Fruit fly (Drosophila melanogaster) whole organism, embryonic: Measurements from ENCODE around the gene Prdm13.

ENCODE experiments used
- CG10366 ChIP-seq: fragments of 200-800 bp; sonication (Bioruptor generic); IDR thresholded peaks from 2 replicates; pipeline ENCODE4 v1.3.6; 2022; ENCODE audit warnings: missing biosample characterization, missing genetic modification characterization
- CG11085 ChIP-seq: fragments of 200-800 bp; sonication (Bioruptor generic); IDR thresholded peaks from 2 replicates; pipeline ENCODE4 v1.3.6; 2022; ENCODE audit warnings: missing biosample characterization, missing genetic modification characterization
- CG11504 ChIP-seq: fragments of 200-800 bp; sonication (Bioruptor generic); optimal IDR thresholded peaks from 3 replicates; lab custom pipeline; 2019; ENCODE audit warnings: missing biosample characterization, mild to moderate bottlenecking, missing genetic modification characterization, moderate library complexity
- CG12744 ChIP-seq: fragments of 200-800 bp; sonication (Bioruptor generic); optimal IDR thresholded peaks from 2 replicates; lab custom pipeline; 2016; ENCODE audit warnings: missing biosample characterization, missing genetic modification characterization
- CG1529 ChIP-seq: fragments of 200-800 bp; sonication (Bioruptor generic); optimal IDR thresholded peaks from 3 replicates; lab custom pipeline; 2018; ENCODE audit warnings: missing biosample characterization, missing genetic modification characterization
- CG17186 ChIP-seq: fragments of 200-800 bp; sonication (Bioruptor generic); optimal IDR thresholded peaks from 3 replicates; lab custom pipeline; 2017; ENCODE audit warnings: missing biosample characterization, missing genetic modification reagents, missing genetic modification characterization
- CG18476 ChIP-seq: fragments of 200-800 bp; sonication (Bioruptor generic); optimal IDR thresholded peaks from 2 replicates; lab custom pipeline; 2016; ENCODE audit warnings: missing biosample characterization, mild to moderate bottlenecking, missing genetic modification characterization
- CG31388 ChIP-seq: fragments of 200-800 bp; sonication (Bioruptor generic); optimal IDR thresholded peaks from 2 replicates; lab custom pipeline; 2016; ENCODE audit warnings: missing biosample characterization, missing genetic modification characterization
- CG3726 ChIP-seq: fragments of 200-800 bp; sonication (Bioruptor generic); IDR thresholded peaks from 3 replicates; pipeline ENCODE4, ENCODE4 v1.3.6; 2022; ENCODE audit warnings: missing biosample characterization, missing genetic modification characterization
- CG4282 ChIP-seq: fragments of 200-800 bp; sonication (Bioruptor generic); optimal IDR thresholded peaks from 2 replicates; lab custom pipeline; 2016; ENCODE audit warnings: missing biosample characterization, missing genetic modification characterization
- CG6791 ChIP-seq: fragments of 200-800 bp; sonication (Bioruptor generic); IDR thresholded peaks from 3 replicates; pipeline ENCODE4 v1.3.6; 2022; ENCODE audit warnings: missing biosample characterization, missing genetic modification characterization; ENCODE audit not compliant: partially characterized antibody
- CG6854 ChIP-seq: fragments of 200-800 bp; sonication (Bioruptor generic); optimal IDR thresholded peaks from 3 replicates; lab custom pipeline; 2017; ENCODE audit warnings: missing biosample characterization, mild to moderate bottlenecking, missing genetic modification characterization
- CG8388 ChIP-seq: fragments of 200-800 bp; sonication (Bioruptor generic); optimal IDR thresholded peaks from 2 replicates; lab custom pipeline; 2019; ENCODE audit warnings: missing biosample characterization, mild to moderate bottlenecking, missing genetic modification characterization, moderate library complexity
- CG9727 ChIP-seq: fragments of 200-800 bp; sonication (Bioruptor generic); optimal IDR thresholded peaks from 3 replicates; lab custom pipeline; 2017; ENCODE audit warnings: missing biosample characterization, mild to moderate bottlenecking, missing genetic modification characterization
- CHES-1-like ChIP-seq: fragments of 200-800 bp; sonication (Bioruptor generic); optimal IDR thresholded peaks from 2 replicates; lab custom pipeline; 2016; ENCODE audit warnings: missing biosample characterization, missing genetic modification characterization
- CTCF ChIP-seq: fragments of 200-800 bp; sonication (Bioruptor generic); optimal IDR thresholded peaks from 2 replicates; lab custom pipeline; 2017; ENCODE audit warnings: missing biosample characterization, mild to moderate bottlenecking, missing genetic modification characterization, moderate library complexity
- Camta ChIP-seq: fragments of 200-800 bp; sonication (Bioruptor generic); optimal IDR thresholded peaks from 2 replicates; lab custom pipeline; 2016; ENCODE audit warnings: missing biosample characterization, missing genetic modification characterization
- Chrac-16 ChIP-seq: fragments of 200-800 bp; sonication (Bioruptor generic); optimal IDR thresholded peaks from 3 replicates; lab custom pipeline; 2016; ENCODE audit warnings: missing biosample characterization, missing genetic modification characterization
- D19B ChIP-seq: fragments of 200-800 bp; sonication (Bioruptor generic); optimal IDR thresholded peaks from 2 replicates; lab custom pipeline; 2017; ENCODE audit warnings: missing biosample characterization, mild to moderate bottlenecking, missing genetic modification characterization
- Doc3 ChIP-seq: fragments of 200-800 bp; sonication (Bioruptor generic); IDR thresholded peaks from 3 replicates; pipeline ENCODE4 v1.3.6; 2022; ENCODE audit warnings: missing biosample characterization, missing genetic modification characterization; ENCODE audit not compliant: partially characterized antibody
- Elba2 ChIP-seq: fragments of 200-800 bp; sonication (Bioruptor generic); optimal IDR thresholded peaks from 3 replicates; lab custom pipeline; 2016; ENCODE audit warnings: missing biosample characterization, missing genetic modification characterization
- Gug ChIP-seq: fragments of 200-800 bp; sonication (Bioruptor generic); IDR thresholded peaks from 4 replicates; pipeline ENCODE4 v1.3.6; 2022; ENCODE audit warnings: missing biosample characterization, missing genetic modification characterization
- Hand ChIP-seq: fragments of 200-800 bp; sonication (Bioruptor generic); optimal IDR thresholded peaks from 2 replicates; lab custom pipeline; 2017; ENCODE audit warnings: mild to moderate bottlenecking, missing biosample characterization, missing genetic modification reagents, missing genetic modification characterization
- Hey ChIP-seq: fragments of 200-800 bp; sonication (Bioruptor generic); optimal IDR thresholded peaks from 3 replicates; lab custom pipeline; 2018; ENCODE audit warnings: missing biosample characterization, mild to moderate bottlenecking, missing genetic modification characterization
- HmgD ChIP-seq: fragments of 200-800 bp; sonication (Bioruptor generic); optimal IDR thresholded peaks from 3 replicates; lab custom pipeline; 2016; ENCODE audit warnings: missing biosample characterization, missing genetic modification characterization
- Hmr ChIP-seq: fragments of 200-800 bp; sonication (Bioruptor generic); optimal IDR thresholded peaks from 3 replicates; lab custom pipeline; 2017; ENCODE audit warnings: mild to moderate bottlenecking, missing biosample characterization, missing genetic modification reagents, missing genetic modification characterization
- MESR4 ChIP-seq: fragments of 200-800 bp; sonication (Bioruptor generic); optimal IDR thresholded peaks from 2 replicates; lab custom pipeline; 2018; ENCODE audit warnings: missing biosample characterization, mild to moderate bottlenecking, missing genetic modification characterization, moderate library complexity
- Med ChIP-seq: fragments of 200-800 bp; sonication (Bioruptor generic); peaks from one replicate; lab custom pipeline; 2016; ENCODE audit warnings: missing biosample characterization, missing genetic modification characterization, mild to moderate bottlenecking, inconsistent platforms, moderate library complexity
- Oaz ChIP-seq: fragments of 200-800 bp; sonication (Bioruptor generic); IDR thresholded peaks from 2 replicates; pipeline ENCODE4 v1.3.6; 2022; ENCODE audit warnings: missing biosample characterization, missing genetic modification characterization
- Ravus ChIP-seq: fragments of 200-800 bp; sonication (Bioruptor generic); IDR thresholded peaks from 2 replicates; pipeline ENCODE4 v1.3.6; 2022; ENCODE audit warnings: missing biosample characterization, missing genetic modification characterization
- chif ChIP-seq, 2 experiments: fragments of 200-800 bp; sonication (Bioruptor generic); optimal IDR thresholded peaks; 3 replicates each; lab custom pipeline; 2016; ENCODE audit warnings: missing biosample characterization in 2 of 2, missing genetic modification characterization in 2 of 2
- corto ChIP-seq: fragments of 200-800 bp; sonication (Bioruptor generic); optimal IDR thresholded peaks from 2 replicates; lab custom pipeline; 2016; ENCODE audit warnings: missing biosample characterization, mild to moderate bottlenecking, missing genetic modification characterization, moderate library complexity
- danr ChIP-seq: fragments of 200-800 bp; sonication (Bioruptor generic); IDR thresholded peaks from 2 replicates; pipeline ENCODE4 v1.3.6; 2022; ENCODE audit warnings: missing biosample characterization, missing genetic modification characterization
- dmrt99B ChIP-seq: fragments of 200-800 bp; sonication (Bioruptor generic); optimal IDR thresholded peaks from 2 replicates; lab custom pipeline; 2018; ENCODE audit warnings: missing biosample characterization, mild to moderate bottlenecking, missing genetic modification characterization, moderate library complexity
- exex ChIP-seq: fragments of 200-800 bp; sonication (Bioruptor generic); optimal IDR thresholded peaks from 4 replicates; lab custom pipeline; 2018; ENCODE audit warnings: missing biosample characterization, mild to moderate bottlenecking, missing genetic modification characterization, moderate library complexity
- gce ChIP-seq: fragments of 200-800 bp; sonication (Bioruptor generic); IDR thresholded peaks from 3 replicates; pipeline ENCODE4 v1.3.6; 2022; ENCODE audit warnings: missing biosample characterization, missing genetic modification characterization
- gem ChIP-seq: fragments of 200-800 bp; sonication (Bioruptor generic); optimal IDR thresholded peaks from 2 replicates; lab custom pipeline; 2019; ENCODE audit warnings: missing biosample characterization, mild to moderate bottlenecking, missing genetic modification characterization, moderate library complexity
- gsb ChIP-seq: fragments of 200-800 bp; sonication (Bioruptor generic); IDR thresholded peaks from 2 replicates; pipeline ENCODE4 v1.3.6; 2022; ENCODE audit warnings: missing biosample characterization, missing genetic modification characterization
- h ChIP-seq: fragments of >200 bp; optimal IDR thresholded peaks from 2 replicates; lab custom pipeline; 2017
- mam ChIP-seq: fragments of 200-800 bp; sonication (Bioruptor generic); optimal IDR thresholded peaks from 3 replicates; lab custom pipeline; 2016; ENCODE audit warnings: missing biosample characterization, missing genetic modification characterization
- oc ChIP-seq: fragments of 200-800 bp; sonication (Bioruptor generic); optimal IDR thresholded peaks from 2 replicates; lab custom pipeline; 2018; ENCODE audit warnings: missing biosample characterization, mild to moderate bottlenecking, missing genetic modification characterization, moderate library complexity
- org-1 ChIP-seq: fragments of 200-800 bp; sonication (Bioruptor generic); optimal IDR thresholded peaks from 2 replicates; lab custom pipeline; 2017; ENCODE audit warnings: missing biosample characterization, missing genetic modification characterization
- pfk ChIP-seq: fragments of 200-800 bp; sonication (Bioruptor generic); optimal IDR thresholded peaks from 2 replicates; lab custom pipeline; 2018; ENCODE audit warnings: missing biosample characterization, mild to moderate bottlenecking, missing genetic modification characterization, moderate library complexity
- pho ChIP-seq: fragments of 200-800 bp; sonication (Bioruptor generic); optimal IDR thresholded peaks from 2 replicates; lab custom pipeline; 2016; ENCODE audit warnings: missing biosample characterization, missing genetic modification characterization
- schlank ChIP-seq: fragments of 200-800 bp; sonication (Bioruptor generic); optimal IDR thresholded peaks from 2 replicates; lab custom pipeline; 2018; ENCODE audit warnings: missing biosample characterization, mild to moderate bottlenecking, missing genetic modification characterization
- slbo ChIP-seq: fragments of 200-800 bp; sonication (Bioruptor generic); IDR thresholded peaks from 2 replicates; pipeline ENCODE4 v1.3.6; 2022; ENCODE audit warnings: missing biosample characterization, missing genetic modification characterization
- tap ChIP-seq: fragments of 200-800 bp; optimal IDR thresholded peaks from 3 replicates; lab custom pipeline; 2019; ENCODE audit warnings: missing biosample characterization, mild to moderate bottlenecking, missing genetic modification characterization, moderate library complexity
- tin ChIP-seq: fragments of 200-800 bp; sonication (Bioruptor generic); optimal IDR thresholded peaks from 3 replicates; lab custom pipeline; 2016; ENCODE audit warnings: missing biosample characterization, missing genetic modification characterization
- tna ChIP-seq: fragments of 200-800 bp; sonication (Bioruptor generic); IDR thresholded peaks from 2 replicates; pipeline ENCODE4 v1.3.6; 2022; ENCODE audit warnings: missing biosample characterization, missing genetic modification characterization; ENCODE audit not compliant: partially characterized antibody
- zf30C ChIP-seq: fragments of 200-800 bp; sonication (Bioruptor generic); optimal IDR thresholded peaks from 3 replicates; lab custom pipeline; 2018; ENCODE audit warnings: missing biosample characterization, mild to moderate bottlenecking, missing genetic modification characterization
- zfh1 ChIP-seq: fragments of 200-800 bp; sonication (Bioruptor generic); IDR thresholded peaks from 3 replicates; pipeline ENCODE4 v1.3.6; 2022; ENCODE audit warnings: missing biosample characterization, missing genetic modification characterization

Prdm13 gene

DNA sequence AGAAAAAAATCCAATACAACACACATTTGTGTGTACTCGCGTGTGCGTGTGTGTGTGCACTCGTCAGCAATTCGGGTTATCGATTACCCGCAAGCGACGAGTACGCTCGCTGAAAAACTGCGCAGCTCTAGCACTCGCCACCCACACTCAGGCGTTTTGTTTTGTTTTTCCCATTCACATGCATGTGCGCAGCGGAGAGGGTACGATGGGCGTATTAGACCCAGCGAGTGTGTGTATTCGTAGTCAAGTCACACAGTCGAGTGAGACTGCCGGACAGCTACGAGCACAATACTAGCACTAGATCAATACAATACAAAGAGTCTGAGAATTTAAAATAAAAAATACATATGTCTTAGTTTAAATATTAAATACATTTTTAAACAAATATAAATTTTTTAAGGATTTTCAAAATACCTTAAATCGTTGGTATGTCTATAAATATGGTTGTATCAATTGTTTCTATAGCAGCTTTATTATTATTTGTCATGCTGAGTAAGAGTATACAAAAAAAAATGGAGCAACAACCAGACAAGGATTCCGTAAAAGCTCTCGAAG is 22.0 kb downstream of the Prdm13 start, which contains the start of the genes D19B and CG43293 (continued):
- peak; percentile 90 for TF ChIP-seq Hmr (GFP tag; lab: Kevin White, UChicago)
- TF ChIP-seq HmgD (GFP tag; lab: Kevin White, UChicago) = peak; percentile 85
- peak; percentile 75 for TF ChIP-seq gsb (GFP tag; lab: Robert Waterston, UW)
- peak; percentile 87 for TF ChIP-seq CG11504 (tag; lab: Kevin White, UChicago)
- TF ChIP-seq org-1 (GFP tag; lab: Kevin White, UChicago) = peak; percentile 63
- TF ChIP-seq tin (GFP tag; lab: Kevin White, UChicago) = peak; percentile 92
- TF ChIP-seq gem = peak; percentile 90
- TF ChIP-seq Med (GFP tag; lab: Kevin White, UChicago) = peak; percentile 99
- peak; percentile 97 for TF ChIP-seq slbo (GFP tag; lab: Robert Waterston, UW)
- TF ChIP-seq CG12744 (GFP tag; lab: Kevin White, UChicago) = peak; percentile 78
- TF ChIP-seq CG4282 = peak; percentile 70
- TF ChIP-seq CG3726 (GFP tag; lab: Robert Waterston, UW) = peak; percentile 87
- TF ChIP-seq CG10366 (GFP tag; lab: Robert Waterston, UW) = peak; percentile 93
- peak; percentile 59; the same call in 2 of the 3 replicates for TF ChIP-seq CG6791 (GFP tag; lab: Robert Waterston, UW)
- TF ChIP-seq pfk = peak; percentile 31
- TF ChIP-seq corto (GFP tag; lab: Kevin White, UChicago) = no peak
- TF ChIP-seq tna = peak; percentile 59; the same call in 1 of the 2 replicates
- TF ChIP-seq Ravus (GFP tag; lab: Robert Waterston, UW) = peak; percentile 61
- TF ChIP-seq Chrac-16 (GFP tag; lab: Kevin White, UChicago) = peak; percentile 91
- peak; percentile 62 for TF ChIP-seq Hand (GFP tag; lab: Kevin White, UChicago)
- no peak for TF ChIP-seq exex (tag; lab: Kevin White, UChicago)
- TF ChIP-seq zfh1 (GFP tag; lab: Robert Waterston, UW) = peak; percentile 93
- peak; percentile 58 for TF ChIP-seq CG17186
- peak; percentile 75 for TF ChIP-seq tap (tag; lab: Kevin White, UChicago)
- TF ChIP-seq CG6854 = peak; percentile 64
- TF ChIP-seq mam (GFP tag; lab: Kevin White, UChicago) = peak; percentile 94
- TF ChIP-seq Camta (GFP tag; lab: Kevin White, UChicago) = peak; percentile 83
- peak; percentile 88 for TF ChIP-seq CG11085 (GFP tag; lab: Robert Waterston, UW)
- TF ChIP-seq CG8388 (GFP tag; lab: Kevin White, UChicago) = peak; percentile 79
- no peak for TF ChIP-seq h (lab: Kevin White, UChicago)
- no peak for TF ChIP-seq Doc3
- TF ChIP-seq chif (GFP tag; optimal IDR thresholded peaks at IDR 0.05; lab: Kevin White, UChicago) = peak; percentile 80 to 87
- TF ChIP-seq danr (GFP tag; lab: Robert Waterston, UW) = peak; percentile 78
- TF ChIP-seq schlank = peak; percentile 80
- peak; percentile 66 for TF ChIP-seq Oaz (GFP tag; lab: Robert Waterston, UW)
- peak; percentile 83 for TF ChIP-seq oc (tag; lab: Kevin White, UChicago)
- peak; percentile 74 for TF ChIP-seq CG18476 (GFP tag; lab: Kevin White, UChicago)
- peak; percentile 85 for TF ChIP-seq pho (GFP tag; lab: Kevin White, UChicago)
- TF ChIP-seq zf30C (GFP tag; lab: Kevin White, UChicago) = peak; percentile 25
- TF ChIP-seq Hey = peak; percentile 23
- no peak for TF ChIP-seq CTCF (GFP tag; lab: Kevin White, UChicago)
- peak; percentile 92 for TF ChIP-seq CHES-1-like
- peak; percentile 66 for TF ChIP-seq CG31388 (GFP tag; lab: Kevin White, UChicago)
- TF ChIP-seq Gug = peak; percentile 97
- TF ChIP-seq Elba2 (GFP tag; lab: Kevin White, UChicago) = peak; percentile 62
- TF ChIP-seq D19B (GFP tag; lab: Kevin White, UChicago) = peak; percentile 100
- TF ChIP-seq dmrt99B = peak; percentile 90
- peak; percentile 86 for TF ChIP-seq CG9727 (GFP tag; lab: Kevin White, UChicago)
- TF ChIP-seq CG1529 (GFP tag; lab: Kevin White, UChicago) = peak; percentile 72
- peak; percentile 92 for TF ChIP-seq gce
- TF ChIP-seq MESR4 (GFP tag; lab: Kevin White, UChicago) = peak; percentile 92
